Worm (Caenorhabditis elegans) whole organism, L4 larva: ENCODE measurements around the gene B0310.2.

Experiments used
- F44E2.7 ChIP-seq: fragments of 200-800 bp; sonication (Bioruptor generic); IDR thresholded peaks from 2 replicates; pipeline ENCODE4 v2.1.2; 2022; ENCODE audit warnings: missing genetic modification characterization, missing compliant biosample characterization
- aha-1 ChIP-seq: fragments of 150-350 bp; peaks from one replicate; lab custom pipeline; 2014; ENCODE audit warnings: missing biosample characterization, missing genetic modification characterization
- ama-1 ChIP-seq: fragments of 150-350 bp; optimal IDR thresholded peaks from 2 replicates; lab custom pipeline; 2014; ENCODE audit warnings: inconsistent platforms, mixed read lengths
- ceh-32 ChIP-seq: sonication (generic microtip); optimal IDR thresholded peaks from 2 replicates; lab custom pipeline; 2016; ENCODE audit warnings: mild to moderate bottlenecking, missing genetic modification characterization, missing compliant biosample characterization; ENCODE audit not compliant: poor library complexity
- egl-43 ChIP-seq: fragments of 200-800 bp; sonication (Bioruptor generic); IDR thresholded peaks from 2 replicates; pipeline ENCODE4 v1.3.6; 2022; ENCODE audit warnings: missing genetic modification reagents, missing genetic modification characterization, missing compliant biosample characterization
- hlh-11 ChIP-seq: fragments of 200-800 bp; sonication (Bioruptor generic); optimal IDR thresholded peaks from 2 replicates; lab custom pipeline; 2018; ENCODE audit warnings: mild to moderate bottlenecking, missing genetic modification characterization, missing compliant biosample characterization
- mep-1 ChIP-seq: fragments of 150-350 bp; sonication (generic microtip); optimal IDR thresholded peaks from 3 replicates; lab custom pipeline; 2014; ENCODE audit warnings: missing biosample characterization, missing genetic modification characterization
- mes-2 ChIP-seq: sonication (generic microtip); optimal IDR thresholded peaks from 2 replicates; lab custom pipeline; 2016; ENCODE audit warnings: missing genotype, mild to moderate bottlenecking, missing genetic modification characterization, missing compliant biosample characterization; ENCODE audit not compliant: poor library complexity, severe bottlenecking
- mxl-2 ChIP-seq: fragments of 200-800 bp; sonication (Bioruptor generic); conservative IDR thresholded peaks from 2 replicates; pipeline ENCODE4 v1.3.6; 2022; ENCODE audit warnings: missing genetic modification reagents, missing genetic modification characterization, missing compliant biosample characterization
- mxl-3 ChIP-seq: fragments of 200-800 bp; sonication (Bioruptor generic); optimal IDR thresholded peaks from 2 replicates; lab custom pipeline; 2018; ENCODE audit warnings: mild to moderate bottlenecking, missing genetic modification characterization, missing compliant biosample characterization
- nhr-28 ChIP-seq: fragments of 150-350 bp; optimal IDR thresholded peaks from 2 replicates; lab custom pipeline; 2014; ENCODE audit warnings: missing biosample characterization, missing genetic modification characterization
- set-16 ChIP-seq: fragments of 200-800 bp; sonication (Bioruptor generic); IDR thresholded peaks from 2 replicates; pipeline ENCODE4 v1.3.6; 2022; ENCODE audit warnings: missing genetic modification reagents, missing genetic modification characterization, missing compliant biosample characterization

B0310.2 gene

ce11 chrX:457139-457802 is 49.5 kb downstream of the B0310.2 start, which contains the start of gene abu-12:
Gene abu-12, minus strand, starts transcription at chrX:457610.
- no peak for TF ChIP-seq mep-1
- TF ChIP-seq hlh-11 (tag; lab: Kevin White, UChicago): no peak
- 0 out of 2 replicates have a peak, but pooled peaks have one; percentile 5 for TF ChIP-seq mxl-2 (GFP tag; lab: Robert Waterston, UW)
- no peak for TF ChIP-seq nhr-28 (tag; lab: Kevin White, UChicago)
- 0 out of 2 replicates have a peak, but pooled peaks have one; percentile 49 for TF ChIP-seq F44E2.7 (GFP tag; lab: Robert Waterston, UW)
- no peak for TF ChIP-seq mes-2 (tag; lab: Kevin White, UChicago)
- peak; percentile 17 for TF ChIP-seq mxl-3 (GFP tag; lab: Kevin White, UChicago)
- peak; percentile 91 for TF ChIP-seq aha-1 (tag; lab: Kevin White, UChicago)
- TF ChIP-seq egl-43 (GFP tag; lab: Robert Waterston, UW): 0 out of 2 replicates have a peak, but pooled peaks have one; percentile 26
- TF ChIP-seq ceh-32 (tag; lab: Kevin White, UChicago): no peak
- no peak for TF ChIP-seq ama-1 (lab: Kevin White, UChicago)
- TF ChIP-seq set-16 (GFP tag; lab: Robert Waterston, UW): peak; percentile 65
